Worm (Caenorhabditis elegans) whole organism, mixed stage, embryonic: Measurements from ENCODE around the gene Y102A5C.40.
"Not testable (repeated sequence)": the region's sequence is repeated elsewhere in the genome, so short reads cannot be mapped to it uniquely, and the experiment has no call there.

ENCODE experiments used
- blmp-1 ChIP-seq: fragments of 150-350 bp; optimal IDR thresholded peaks from 2 replicates; lab custom pipeline; 2014; ENCODE audit warnings: missing biosample characterization, missing genetic modification characterization
- cnd-1 ChIP-seq: fragments of 200-800 bp; sonication (Bioruptor generic); optimal IDR thresholded peaks from 2 replicates; lab custom pipeline; 2018; ENCODE audit warnings: mild to moderate bottlenecking, missing genetic modification characterization, missing compliant biosample characterization
- drap-1 ChIP-seq: fragments of 200-800 bp; sonication (Bioruptor generic); optimal IDR thresholded peaks from 3 replicates; lab custom pipeline; 2018; ENCODE audit warnings: mild to moderate bottlenecking, missing genetic modification characterization, missing compliant biosample characterization
- elt-3 ChIP-seq: fragments of 150-350 bp; optimal IDR thresholded peaks from 2 replicates; lab custom pipeline; 2014; ENCODE audit warnings: missing biosample characterization, missing genetic modification characterization
- hlh-1 ChIP-seq: fragments of 150-350 bp; optimal IDR thresholded peaks from 2 replicates; lab custom pipeline; 2014; ENCODE audit warnings: missing biosample characterization, missing genetic modification reagents, missing genetic modification characterization
- mab-5 ChIP-seq: fragments of 150-350 bp; optimal IDR thresholded peaks from 2 replicates; lab custom pipeline; 2014; ENCODE audit warnings: missing biosample characterization, missing genetic modification characterization
- mep-1 ChIP-seq: fragments of 150-350 bp; optimal IDR thresholded peaks from 2 replicates; lab custom pipeline; 2017; ENCODE audit warnings: missing biosample characterization, missing genetic modification reagents, missing genetic modification characterization, inconsistent platforms
- nhr-12 ChIP-seq: fragments of 150-350 bp; optimal IDR thresholded peaks from 2 replicates; lab custom pipeline; 2014; ENCODE audit warnings: missing biosample characterization, missing genetic modification characterization
- nhr-237 ChIP-seq: fragments of 150-350 bp; optimal IDR thresholded peaks from 2 replicates; lab custom pipeline; 2014; ENCODE audit warnings: missing biosample characterization, missing genetic modification characterization
- nhr-28 ChIP-seq: fragments of 150-350 bp; optimal IDR thresholded peaks from 2 replicates; lab custom pipeline; 2014; ENCODE audit warnings: missing biosample characterization, missing genetic modification characterization
- sem-2 ChIP-seq: fragments of 200-800 bp; sonication (Bioruptor generic); optimal IDR thresholded peaks from 2 replicates; lab custom pipeline; 2018; ENCODE audit warnings: mild to moderate bottlenecking, missing genetic modification characterization, missing compliant biosample characterization
- snpc-4 ChIP-seq: fragments of 150-350 bp; optimal IDR thresholded peaks from 2 replicates; lab custom pipeline; 2014; ENCODE audit warnings: missing biosample characterization, missing genetic modification characterization

ce11 chrV:16949609-16950008, 37.3 kb downstream of the Y102A5C.40 start, which contains the start of gene fbxa-111:
- not testable (repeated sequence) for TF ChIP-seq mep-1 (tag; lab: Kevin White, UChicago); elt-3 (tag; lab: Kevin White, UChicago); nhr-12 (tag; lab: Kevin White, UChicago); blmp-1; snpc-4 (tag; lab: Kevin White, UChicago); mab-5 (tag; lab: Kevin White, UChicago); cnd-1 (tag; lab: Kevin White, UChicago); nhr-237 (tag; lab: Kevin White, UChicago); nhr-28 (tag; lab: Kevin White, UChicago); drap-1 (GFP tag; lab: Kevin White, UChicago); hlh-1 (tag; lab: Kevin White, UChicago); sem-2 (GFP tag; lab: Kevin White, UChicago)
